Fruit fly (Drosophila melanogaster) whole organism, prepupa: ENCODE results near the gene CG15403.

Source experiments
- CG3919 ChIP-seq: fragments of 200-800 bp; sonication (Bioruptor generic); optimal IDR thresholded peaks from 3 replicates; lab custom pipeline; 2016; ENCODE audit warnings: missing biosample characterization, missing genetic modification characterization
- ss ChIP-seq, 2 experiments: fragments of 200-800 bp; sonication (Bioruptor generic); optimal IDR thresholded peaks; 2 replicates in 1 of 2; 3 replicates in 1 of 2; lab custom pipeline; 2017 to 2018; ENCODE audit warnings: mild to moderate bottlenecking in 2 of 2, missing biosample characterization in 2 of 2, missing genetic modification characterization in 2 of 2, moderate library complexity in 1 of 2

DNA sequence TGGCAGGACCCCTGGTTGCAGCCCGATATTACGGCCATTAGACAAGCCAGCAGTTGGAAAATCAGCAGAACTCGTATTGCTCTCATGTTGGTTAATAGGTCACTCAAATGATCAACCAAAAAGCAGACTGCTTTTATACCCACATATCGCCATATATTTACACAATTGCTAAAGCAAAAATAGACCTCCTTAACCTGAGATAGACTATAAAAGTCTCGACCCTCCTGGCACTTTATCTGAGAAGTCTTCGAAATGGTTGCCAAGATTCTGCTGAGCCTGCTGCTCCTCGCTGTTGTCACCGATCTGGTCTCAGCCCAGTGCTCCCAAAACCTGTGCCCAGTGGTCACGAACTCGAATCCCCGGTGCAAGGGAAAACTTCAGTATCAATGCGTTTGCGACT, 45.3 kb downstream of the CG15403 start, which contains the start of the genes CG31698 and CG15404:
- TF ChIP-seq CG3919 (GFP tag; lab: Kevin White, UChicago) (no peak), ss (GFP tag; optimal IDR thresholded peaks at IDR 0.05; lab: Kevin White, UChicago) (no peak)
